Worm (Caenorhabditis elegans) whole organism, midembryonic: ENCODE data around the gene C09G1.5.

Experiments
- T22C8.4 ChIP-seq: fragments of 200-800 bp; sonication (Bioruptor generic); IDR thresholded peaks from 2 replicates; pipeline ENCODE4 v1.3.6; 2022; ENCODE audit warnings: missing genetic modification characterization, missing compliant biosample characterization
- cog-1 ChIP-seq: sonication (generic microtip); optimal IDR thresholded peaks from 2 replicates; lab custom pipeline; 2016; ENCODE audit warnings: missing genetic modification characterization, missing compliant biosample characterization
- flt-1 ChIP-seq: fragments of 200-800 bp; sonication (Bioruptor generic); IDR thresholded peaks from 2 replicates; pipeline ENCODE4 v1.3.6; 2022; ENCODE audit warnings: missing genetic modification characterization, missing compliant biosample characterization
- klf-2 ChIP-seq: fragments of 200-800 bp; sonication (Bioruptor generic); conservative IDR thresholded peaks from 2 replicates; pipeline ENCODE4 v1.3.6; 2022; ENCODE audit warnings: missing genetic modification reagents, missing genetic modification characterization, missing compliant biosample characterization
- med-1 ChIP-seq: sonication (generic microtip); optimal IDR thresholded peaks from 2 replicates; lab custom pipeline; 2017; ENCODE audit warnings: missing genetic modification characterization, mild to moderate bottlenecking, missing compliant biosample characterization, antibody characterized with exemption, missing genetic modification reagents; ENCODE audit not compliant: insufficient read depth
- ref-1 ChIP-seq: fragments of 200-800 bp; sonication (Bioruptor generic); conservative IDR thresholded peaks from 2 replicates; pipeline ENCODE4 v1.3.6; 2022; ENCODE audit warnings: missing genetic modification reagents, missing genetic modification characterization, missing compliant biosample characterization
- tab-1 ChIP-seq: fragments of 200-800 bp; sonication (Bioruptor generic); IDR thresholded peaks from 2 replicates; pipeline ENCODE4 v1.3.6; 2022; ENCODE audit warnings: missing genetic modification characterization, missing compliant biosample characterization
- ztf-23 ChIP-seq: fragments of 200-800 bp; sonication (Bioruptor generic); IDR thresholded peaks from 2 replicates; pipeline ENCODE4 v1.3.6; 2022; ENCODE audit warnings: missing genetic modification reagents, missing genetic modification characterization, missing compliant biosample characterization
- ztf-29 ChIP-seq: fragments of 200-800 bp; sonication (Bioruptor generic); IDR thresholded peaks from 2 replicates; pipeline ENCODE4 v1.3.6; 2022; ENCODE audit warnings: missing genetic modification reagents, missing genetic modification characterization, missing compliant biosample characterization

C09G1.5 gene

ce11 chrX:15983288-15983687 lies 24.4 kb downstream of the C09G1.5 start:
- no peak for TF ChIP-seq med-1 (GFP tag; lab: Kevin White, UChicago)
- TF ChIP-seq ztf-23 (GFP tag; lab: Robert Waterston, UW) = no peak

ce11 chrX:15988577-15988976 lies 29.7 kb downstream of the C09G1.5 start:
- TF ChIP-seq ztf-23 (GFP tag; lab: Robert Waterston, UW) (no peak), flt-1 (GFP tag; lab: Robert Waterston, UW) (no peak), ztf-29 (no peak), tab-1 (no peak), med-1 (GFP tag; lab: Kevin White, UChicago) (no peak), T22C8.4 (GFP tag; lab: Robert Waterston, UW) (no peak)

ce11 chrX:15992806-15993205 lies 33.9 kb downstream of the C09G1.5 start:
- TF ChIP-seq ztf-29 (no peak), klf-2 (GFP tag; lab: Robert Waterston, UW) (no peak), tab-1 (no peak), med-1 (GFP tag; lab: Kevin White, UChicago) (no peak)

ce11 chrX:15993916-15994315 lies 35.0 kb downstream of the C09G1.5 start:
- TF ChIP-seq T22C8.4 (GFP tag; lab: Robert Waterston, UW) (no peak), ztf-23 (GFP tag; lab: Robert Waterston, UW) (no peak), tab-1 (no peak), flt-1 (GFP tag; lab: Robert Waterston, UW) (no peak), med-1 (GFP tag; lab: Kevin White, UChicago) (no peak), cog-1 (tag; lab: Kevin White, UChicago) (no peak)

ce11 chrX:15997153-15997552 lies 38.3 kb downstream of the C09G1.5 start:
- TF ChIP-seq cog-1 (tag; lab: Kevin White, UChicago) (no peak), flt-1 (GFP tag; lab: Robert Waterston, UW) (no peak), T22C8.4 (GFP tag; lab: Robert Waterston, UW) (no peak), klf-2 (GFP tag; lab: Robert Waterston, UW) (no peak), ref-1 (GFP tag; lab: Robert Waterston, UW) (no peak), ztf-29 (no peak)

ce11 chrX:15997926-15998325 lies 39.1 kb downstream of the C09G1.5 start:
- no peak for TF ChIP-seq ref-1 (GFP tag; lab: Robert Waterston, UW)
- TF ChIP-seq klf-2 (GFP tag; lab: Robert Waterston, UW) = no peak
- no peak for TF ChIP-seq ztf-23 (GFP tag; lab: Robert Waterston, UW)
- TF ChIP-seq flt-1 (GFP tag; lab: Robert Waterston, UW) = no peak
- no peak for TF ChIP-seq med-1 (GFP tag; lab: Kevin White, UChicago)
- no peak for TF ChIP-seq cog-1 (tag; lab: Kevin White, UChicago)
- TF ChIP-seq T22C8.4 (GFP tag; lab: Robert Waterston, UW) = no peak
- TF ChIP-seq ztf-29 = no peak
- no peak for TF ChIP-seq tab-1

ce11 chrX:16002794-16003193 lies 43.9 kb downstream of the C09G1.5 start:
- no peak for TF ChIP-seq tab-1
- no peak for TF ChIP-seq ref-1 (GFP tag; lab: Robert Waterston, UW)
- TF ChIP-seq med-1 (GFP tag; lab: Kevin White, UChicago) = no peak
- TF ChIP-seq T22C8.4 (GFP tag; lab: Robert Waterston, UW) = no peak
- TF ChIP-seq cog-1 (tag; lab: Kevin White, UChicago) = no peak
- no peak for TF ChIP-seq ztf-29
- TF ChIP-seq ztf-23 (GFP tag; lab: Robert Waterston, UW) = no peak
- no peak for TF ChIP-seq klf-2 (GFP tag; lab: Robert Waterston, UW)
- no peak for TF ChIP-seq flt-1 (GFP tag; lab: Robert Waterston, UW)

- TF ChIP-seq med-1 (GFP tag; lab: Kevin White, UChicago) = no peak
- TF ChIP-seq ztf-29 = no peak
- TF ChIP-seq ztf-23 (GFP tag; lab: Robert Waterston, UW) = no peak
- no peak for TF ChIP-seq klf-2 (GFP tag; lab: Robert Waterston, UW)
- TF ChIP-seq cog-1 (tag; lab: Kevin White, UChicago) = no peak
- no peak for TF ChIP-seq flt-1 (GFP tag; lab: Robert Waterston, UW)
- no peak for TF ChIP-seq tab-1
- TF ChIP-seq T22C8.4 (GFP tag; lab: Robert Waterston, UW) = no peak
- TF ChIP-seq ref-1 (GFP tag; lab: Robert Waterston, UW) = no peak
Observed at ce11 chrX:16006529-16006928, 47.7 kb downstream of the C09G1.5 start, which contains the start of gene C09G1.4. Gene C09G1.4 (minus strand): TSS chrX:16006629.
